Fruit fly (Drosophila melanogaster): Measurements from ENCODE around the gene slp2.

slp2 gene

dm6 chr2L:3844135-3844534, 7.5 kb downstream of the slp2 start:
- TF ChIP-seq CG7839 (tag; optimal IDR thresholded peaks at IDR 0.05) (no peak), CG2678 (tag; optimal IDR thresholded peaks at IDR 0.05) (no peak), Tbp (GFP tag; optimal IDR thresholded peaks at IDR 0.05) (no peak), Dfd (GFP tag; optimal IDR thresholded peaks at IDR 0.05) (no peak), row (GFP tag; IDR thresholded peaks at IDR 0.05) (peak; percentile 9; the same call in 1 of the 3 replicates), CG30403 (GFP tag; optimal IDR thresholded peaks at IDR 0.05) (peak; percentile 3), Adf1 (GFP tag; IDR thresholded peaks at IDR 0.05) (no peak), H15 (GFP tag; IDR thresholded peaks at IDR 0.05) (no peak), Ssrp (tag; optimal IDR thresholded peaks at IDR 0.05) (peak; percentile 2), B-H1 (GFP tag; IDR thresholded peaks at IDR 0.05) (no peak), gem (tag; optimal IDR thresholded peaks at IDR 0.05) (peak; percentile 37), dysf (GFP tag; IDR thresholded peaks at IDR 0.05) (0 out of 3 replicates have a peak, but pooled peaks have one; percentile 30), CG1603 (tag; optimal IDR thresholded peaks at IDR 0.05) (peak; percentile 24), dmrt11E (tag; optimal IDR thresholded peaks at IDR 0.05) (peak; percentile 52), mirr (GFP tag; optimal IDR thresholded peaks at IDR 0.05) (no peak), lmd (GFP tag; IDR thresholded peaks at IDR 0.05) (0 out of 2 replicates have a peak, but pooled peaks have one; percentile 15), crol (GFP tag; IDR thresholded peaks at IDR 0.05) (no peak), CG12155 (GFP tag; optimal IDR thresholded peaks at IDR 0.05) (no peak), Ets65A (GFP tag) (peak; percentile 44), zen2 (GFP tag; IDR thresholded peaks at IDR 0.05; ENCODE audit: partially characterized antibody) (no peak), zfh1 (GFP tag; IDR thresholded peaks at IDR 0.05) (0 out of 3 replicates have a peak, but pooled peaks have one; percentile 32), bsh (GFP tag; optimal IDR thresholded peaks at IDR 0.05) (peak in 1 of 2 experiments; percentile 51), CG12219 (GFP tag; optimal IDR thresholded peaks at IDR 0.05) (no peak), CG33213 (GFP tag; optimal IDR thresholded peaks at IDR 0.05) (no peak), fu2 (GFP tag; optimal IDR thresholded peaks at IDR 0.05) (no peak), unpg (GFP tag; optimal IDR thresholded peaks at IDR 0.05) (peak; percentile 33), HLHmδ (GFP tag; optimal IDR thresholded peaks at IDR 0.05) (no peak), dm (GFP tag; optimal IDR thresholded peaks at IDR 0.05) (no peak), CG17328 (GFP tag; IDR thresholded peaks at IDR 0.05) (peak; percentile 32; the same call in 1 of the 2 replicates), ro (GFP tag; IDR thresholded peaks at IDR 0.05) (no peak), pb (GFP tag; optimal IDR thresholded peaks at IDR 0.05) (no peak), vvl (GFP tag; IDR thresholded peaks at IDR 0.05) (0 out of 2 replicates have a peak, but pooled peaks have one; percentile 13), Med (GFP tag) (no peak), CG34376 (GFP tag; optimal IDR thresholded peaks at IDR 0.05) (no peak), Hand (GFP tag; optimal IDR thresholded peaks at IDR 0.05) (no peak), lola (GFP tag; optimal IDR thresholded peaks at IDR 0.05) (peak in 1 of 3 experiments; percentile 0), ci (GFP tag; IDR thresholded peaks at IDR 0.05) (peak; percentile 53; the same call in 1 of the 3 replicates), trem (tag; optimal IDR thresholded peaks at IDR 0.05) (no peak), CG8388 (GFP tag; optimal IDR thresholded peaks at IDR 0.05) (peak; percentile 44), lilli (GFP tag; optimal IDR thresholded peaks at IDR 0.05) (peak; percentile 11), Oli (tag; optimal IDR thresholded peaks at IDR 0.05) (peak; percentile 0), org-1 (GFP tag; optimal IDR thresholded peaks at IDR 0.05) (no peak), Sox102F (GFP tag; optimal IDR thresholded peaks at IDR 0.05) (no peak), H2.0 (GFP tag; IDR thresholded peaks at IDR 0.05) (peak; percentile 48; the same call in 1 of the 2 replicates)
